Worm (Caenorhabditis elegans): ENCODE results near the gene cav-1.
"Not testable (repeated sequence)": the region's sequence is repeated elsewhere in the genome, so short reads cannot be mapped to it uniquely, and the experiment has no call there.

cav-1 gene

DNA sequence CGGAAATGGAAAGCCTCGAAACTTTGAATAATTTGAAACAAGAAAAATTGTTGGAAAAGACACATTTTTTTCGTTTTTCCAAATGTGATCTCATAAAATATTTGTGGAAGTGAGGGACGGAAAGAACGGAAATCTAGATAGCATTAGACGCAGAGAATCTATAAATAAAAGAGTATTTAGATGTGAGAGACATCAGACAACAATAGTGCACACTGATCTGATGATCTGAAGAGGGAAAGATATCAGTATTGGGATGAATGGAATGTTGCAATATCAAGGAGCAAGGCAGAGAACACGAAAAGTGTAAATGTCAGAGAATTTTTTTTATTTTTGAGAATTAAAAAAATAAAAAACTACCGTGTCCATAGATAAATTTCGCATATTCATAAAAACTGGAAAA is 37.4 kb upstream of the cav-1 start:
- TF ChIP-seq aly-1 (tag; optimal IDR thresholded peaks at IDR 0.05) (no peak), hmg-4 (GFP tag; optimal IDR thresholded peaks at IDR 0.05) (no peak), tbx-11 (GFP tag; IDR thresholded peaks at IDR 0.05) (no peak), pes-1 (GFP tag; IDR thresholded peaks at IDR 0.05) (no peak), B0310.2 (tag; optimal IDR thresholded peaks at IDR 0.05) (no peak), sea-1 (GFP tag; conservative IDR thresholded peaks at IDR 0.05) (no peak), hnd-1 (tag; optimal IDR thresholded peaks at IDR 0.05) (no peak), tbx-37 (GFP tag; conservative IDR thresholded peaks at IDR 0.05) (no peak), flt-1 (GFP tag; IDR thresholded peaks at IDR 0.05) (no peak), ets-7 (tag; optimal IDR thresholded peaks at IDR 0.05) (no peak), F13C5.2 (tag; optimal IDR thresholded peaks at IDR 0.05) (no peak)

DNA sequence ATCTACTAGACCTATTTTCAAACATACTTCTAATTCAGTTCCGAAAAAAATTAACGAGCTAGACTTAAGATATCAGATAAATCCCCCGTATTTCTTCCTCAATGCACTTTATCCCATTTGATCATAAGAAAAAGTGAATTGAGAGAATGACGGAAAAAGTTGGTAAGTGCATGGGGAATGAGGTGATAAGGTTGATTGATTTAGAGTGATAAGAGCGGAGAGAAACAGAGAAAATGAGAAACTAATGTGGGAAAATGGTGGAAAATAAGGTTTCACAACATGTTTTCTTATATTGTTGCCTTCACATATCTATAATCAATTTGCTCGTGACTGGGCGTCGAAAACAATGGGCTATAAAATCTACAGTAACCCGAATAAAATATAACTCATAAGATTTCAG is 36.6 kb upstream of the cav-1 start:
- no peak for TF ChIP-seq aly-1 (tag; optimal IDR thresholded peaks at IDR 0.05)
- no peak for TF ChIP-seq ceh-36 (tag; optimal IDR thresholded peaks at IDR 0.05)
- TF ChIP-seq tbx-37 (GFP tag; conservative IDR thresholded peaks at IDR 0.05): no peak
- TF ChIP-seq hnd-1 (tag; optimal IDR thresholded peaks at IDR 0.05): no peak
- no peak for TF ChIP-seq F13C5.2 (tag; optimal IDR thresholded peaks at IDR 0.05)
- no peak for TF ChIP-seq ceh-13 (GFP tag; optimal IDR thresholded peaks at IDR 0.05)
- no peak for TF ChIP-seq tbx-11 (GFP tag; IDR thresholded peaks at IDR 0.05)
- TF ChIP-seq scrt-1 (GFP tag; IDR thresholded peaks at IDR 0.05): no peak
- no peak for TF ChIP-seq pes-1 (GFP tag; IDR thresholded peaks at IDR 0.05)

DNA sequence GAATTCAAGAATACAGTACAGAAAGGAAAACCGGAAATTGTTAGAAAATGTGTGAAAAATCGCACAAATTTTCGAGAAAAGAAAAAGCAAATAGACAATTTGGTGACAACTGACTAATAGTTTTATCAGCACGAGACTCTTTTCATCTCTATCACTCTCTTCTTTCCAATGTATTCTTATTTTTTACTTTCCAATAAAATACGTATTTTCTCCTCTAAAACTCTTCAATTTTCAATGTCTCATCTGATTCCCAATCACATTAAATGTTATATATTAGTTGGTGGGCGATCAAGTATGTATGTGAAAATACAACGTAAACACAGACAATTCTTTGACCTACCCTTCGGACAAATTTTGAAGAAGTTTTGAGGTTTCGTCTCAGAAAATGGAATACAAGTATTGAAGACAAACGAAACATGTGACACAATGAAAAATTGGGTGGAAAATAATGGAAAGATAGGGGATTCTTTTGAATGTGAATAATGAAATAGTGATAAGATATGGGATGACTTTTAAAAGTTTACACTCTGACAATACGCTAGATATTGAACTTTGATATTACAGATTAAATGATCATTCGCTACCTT is 35.0 kb upstream of the cav-1 start, which contains the start of gene cka-1:
Gene cka-1 (minus strand): TSS at position 418 of the 587 bp plus-strand sequence.
- TF ChIP-seq hmbx-1 (tag; optimal IDR thresholded peaks at IDR 0.05): no peak
- no peak for TF ChIP-seq flt-1 (GFP tag; IDR thresholded peaks at IDR 0.05)

DNA sequence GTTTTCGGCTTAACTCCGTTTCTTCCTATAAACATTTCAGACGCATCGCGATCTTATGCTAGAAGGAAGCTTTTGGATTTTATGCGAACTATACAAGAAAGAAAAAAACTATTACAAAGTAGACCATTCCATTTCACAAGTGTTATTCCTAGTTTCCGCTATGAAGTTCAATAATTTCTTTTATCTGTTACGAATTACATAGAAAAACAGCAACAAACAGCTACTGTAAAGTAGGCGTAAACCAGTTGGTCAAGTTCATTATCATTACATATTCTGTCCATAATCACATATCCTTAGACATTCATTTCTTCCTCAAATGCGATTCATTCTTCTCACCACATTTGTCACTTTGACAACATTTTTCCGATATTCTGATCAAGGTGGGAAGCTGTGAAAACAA is 34.1 kb upstream of the cav-1 start, which contains the start of gene C28D4.10:
Gene C28D4.10 (plus strand): TSS at position 301 of the 400 bp plus-strand sequence.
- TF ChIP-seq tbx-11 (GFP tag; IDR thresholded peaks at IDR 0.05) (no peak), tra-4 (tag; optimal IDR thresholded peaks at IDR 0.05) (no peak)

ce11 chrIV:9739001-9739400 is 33.3 kb upstream of the cav-1 start:
- TF ChIP-seq ets-7 (tag; optimal IDR thresholded peaks at IDR 0.05): no peak
- no peak for TF ChIP-seq pes-1 (GFP tag; IDR thresholded peaks at IDR 0.05)
- TF ChIP-seq ceh-13 (GFP tag; optimal IDR thresholded peaks at IDR 0.05): no peak
- no peak for TF ChIP-seq hmbx-1 (tag; optimal IDR thresholded peaks at IDR 0.05)
- no peak for TF ChIP-seq hnd-1 (tag; optimal IDR thresholded peaks at IDR 0.05)

DNA sequence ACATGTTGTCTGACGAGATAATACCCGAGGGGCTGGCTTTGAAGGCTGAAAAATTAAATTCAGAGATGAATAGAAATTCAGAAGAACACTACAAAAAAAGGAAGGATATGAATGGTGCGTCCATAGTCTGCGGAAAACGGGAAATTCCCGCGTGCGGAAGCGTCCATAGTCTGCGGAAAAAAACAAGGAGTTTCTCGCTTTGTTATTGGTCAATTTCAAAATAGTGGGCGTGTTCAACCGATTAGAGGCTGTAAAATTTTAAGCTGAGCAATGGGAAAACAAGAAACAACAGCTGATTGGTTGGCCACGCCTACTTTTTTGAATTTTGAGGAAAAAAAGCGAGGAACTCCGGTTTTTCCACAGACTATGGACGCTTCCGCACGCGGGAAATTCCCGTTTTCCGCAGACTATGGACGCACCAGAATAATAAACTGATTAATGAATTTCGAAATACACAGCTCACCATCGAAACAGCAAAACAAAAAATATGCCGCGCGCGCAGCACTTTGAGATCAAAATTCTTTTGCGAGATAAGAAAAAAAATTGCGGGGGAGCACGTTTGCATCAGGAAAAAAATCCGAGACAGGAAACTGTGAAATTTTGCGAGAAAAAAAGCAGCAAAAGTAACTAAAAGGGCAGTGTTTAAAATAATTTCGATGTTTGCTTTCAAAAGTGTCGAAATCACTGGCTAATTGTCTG is 31.3 kb upstream of the cav-1 start, which contains the start of gene gln-6:
Gene gln-6 (minus strand): TSS at position 51 of the 699 bp plus-strand sequence.
- TF ChIP-seq aly-1 (tag; optimal IDR thresholded peaks at IDR 0.05); hmg-4 (GFP tag; optimal IDR thresholded peaks at IDR 0.05); B0310.2 (tag; optimal IDR thresholded peaks at IDR 0.05): not testable (repeated sequence)

DNA sequence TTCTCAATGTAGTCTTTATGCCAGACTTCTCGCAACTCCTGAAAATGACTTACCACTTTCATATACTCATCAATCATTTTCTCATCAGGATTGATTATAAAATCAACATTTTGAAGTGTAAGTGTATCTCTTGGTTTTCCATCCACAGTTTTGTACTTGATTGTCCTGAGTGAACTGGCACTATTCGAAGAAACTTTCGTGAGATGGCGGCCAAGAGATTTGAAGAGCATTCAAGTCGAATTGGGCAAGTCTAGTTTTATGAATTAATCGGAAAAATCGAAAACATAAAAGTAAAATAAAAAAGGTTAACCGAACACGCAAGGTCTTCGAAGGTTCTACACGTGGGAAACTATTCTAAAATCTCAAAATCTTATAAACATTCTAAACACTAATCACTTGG is 29.4 kb upstream of the cav-1 start, which contains the start of gene C28D4.7:
Gene C28D4.7 (minus strand): TSS at position 265 of the 400 bp plus-strand sequence.
- TF ChIP-seq ama-1 (optimal IDR thresholded peaks at IDR 0.05) (no peak), tbx-11 (GFP tag; IDR thresholded peaks at IDR 0.05) (no peak), B0310.2 (tag; optimal IDR thresholded peaks at IDR 0.05) (no peak), ceh-36 (tag; optimal IDR thresholded peaks at IDR 0.05) (no peak), hnd-1 (tag; optimal IDR thresholded peaks at IDR 0.05) (no peak), tra-4 (tag; optimal IDR thresholded peaks at IDR 0.05) (no peak), scrt-1 (GFP tag; IDR thresholded peaks at IDR 0.05) (no peak), ceh-13 (GFP tag; optimal IDR thresholded peaks at IDR 0.05) (no peak), flt-1 (GFP tag; IDR thresholded peaks at IDR 0.05) (no peak), hmbx-1 (tag; optimal IDR thresholded peaks at IDR 0.05) (no peak), sea-1 (GFP tag; conservative IDR thresholded peaks at IDR 0.05) (no peak), ets-7 (tag; optimal IDR thresholded peaks at IDR 0.05) (no peak), tbx-37 (GFP tag; conservative IDR thresholded peaks at IDR 0.05) (no peak), hmg-4 (GFP tag; optimal IDR thresholded peaks at IDR 0.05) (no peak), aly-1 (tag; optimal IDR thresholded peaks at IDR 0.05) (no peak), F13C5.2 (tag; optimal IDR thresholded peaks at IDR 0.05) (no peak), pes-1 (GFP tag; IDR thresholded peaks at IDR 0.05) (no peak)

ce11 chrIV:9744905-9745304 is 27.4 kb upstream of the cav-1 start, which contains the start of gene C28D4.4:
C28D4.4 (minus strand) TSS chrIV:9745005.
- TF ChIP-seq ceh-13 (GFP tag; optimal IDR thresholded peaks at IDR 0.05) (no peak), ets-7 (tag; optimal IDR thresholded peaks at IDR 0.05) (no peak), sea-1 (GFP tag; conservative IDR thresholded peaks at IDR 0.05) (no peak), tbx-37 (GFP tag; conservative IDR thresholded peaks at IDR 0.05) (no peak), aly-1 (tag; optimal IDR thresholded peaks at IDR 0.05) (no peak), F13C5.2 (tag; optimal IDR thresholded peaks at IDR 0.05) (no peak), scrt-1 (GFP tag; IDR thresholded peaks at IDR 0.05) (no peak), hnd-1 (tag; optimal IDR thresholded peaks at IDR 0.05) (no peak), tra-4 (tag; optimal IDR thresholded peaks at IDR 0.05) (no peak), ceh-36 (tag; optimal IDR thresholded peaks at IDR 0.05) (no peak), ama-1 (optimal IDR thresholded peaks at IDR 0.05) (no peak)
